Fruit fly (Drosophila melanogaster) whole organism, adult: ENCODE measurements around the gene CG44014.

Experiments
- CG33017 ChIP-seq: fragments of 200-800 bp; sonication (Bioruptor generic); optimal IDR thresholded peaks from 2 replicates; lab custom pipeline; 2018; ENCODE audit warnings: missing biosample characterization, mild to moderate bottlenecking, missing genetic modification characterization, moderate library complexity
- Crg-1 ChIP-seq: fragments of 200-800 bp; sonication (Bioruptor generic); optimal IDR thresholded peaks from 2 replicates; lab custom pipeline; 2016; ENCODE audit warnings: missing biosample characterization, missing genetic modification characterization

dm6 chr3R:15471742-15472141 lies 36.9 kb downstream of the CG44014 start:
- TF ChIP-seq CG33017, result no peak
- no peak for TF ChIP-seq Crg-1 (GFP tag; lab: Kevin White, UChicago)
